Fruit fly (Drosophila melanogaster): ENCODE results near the gene PKD.

The PKD gene

DNA sequence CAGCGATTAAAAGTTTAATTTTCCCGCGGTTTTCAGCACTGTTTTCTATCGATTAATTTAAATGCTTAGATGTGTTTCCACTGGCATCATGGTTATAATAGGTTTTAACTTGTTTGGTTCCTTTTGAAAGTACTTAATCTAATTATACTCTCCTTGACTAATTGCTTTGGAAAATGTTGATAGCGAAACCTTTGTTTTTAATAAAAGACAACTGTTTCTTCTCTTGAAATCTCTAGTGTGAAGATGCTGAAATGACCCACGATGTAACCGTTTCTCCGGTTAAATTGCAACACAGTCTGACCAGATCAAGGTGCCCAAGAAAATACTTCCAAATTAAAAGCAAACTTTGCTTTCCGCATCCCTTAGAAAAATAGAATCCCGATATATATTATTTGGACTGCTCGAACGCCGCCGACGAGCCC lies 15.3 kb downstream of the PKD start, which contains the start of gene Dlc90F (continued):
- peak; percentile 49; the same call in 1 of the 3 replicates for TF ChIP-seq Doc3 (GFP tag; IDR thresholded peaks at IDR 0.05; ENCODE audit: partially characterized antibody)
- TF ChIP-seq tup (GFP tag; optimal IDR thresholded peaks at IDR 0.05) = peak; percentile 6
- peak; percentile 39 for TF ChIP-seq CG4282 (GFP tag; optimal IDR thresholded peaks at IDR 0.05)
- TF ChIP-seq fu2 (GFP tag; optimal IDR thresholded peaks at IDR 0.05) = peak; percentile 66
- TF ChIP-seq CG9215 (GFP tag; IDR thresholded peaks at IDR 0.05) = peak; percentile 82
- peak; percentile 82 for TF ChIP-seq CG9876 (GFP tag; optimal IDR thresholded peaks at IDR 0.05)
- peak; percentile 94 for TF ChIP-seq Ets97D (GFP tag; optimal IDR thresholded peaks at IDR 0.05)
- no peak for TF ChIP-seq hth (optimal IDR thresholded peaks at IDR 0.05)
- peak; percentile 34 for TF ChIP-seq Fer2 (tag; optimal IDR thresholded peaks at IDR 0.05)
- peak; percentile 90 for TF ChIP-seq CoRest (tag; optimal IDR thresholded peaks at IDR 0.05)
- no peak for TF ChIP-seq CG6813 (GFP tag; optimal IDR thresholded peaks at IDR 0.05)
- TF ChIP-seq jing (GFP tag; optimal IDR thresholded peaks at IDR 0.05) = peak; percentile 58
- no peak for TF ChIP-seq CG7987 (GFP tag; optimal IDR thresholded peaks at IDR 0.05)
- TF ChIP-seq CG17359 (tag; optimal IDR thresholded peaks at IDR 0.05) = peak; percentile 57
- peak; percentile 57 for TF ChIP-seq CG10147 (GFP tag; optimal IDR thresholded peaks at IDR 0.05)
- peak; percentile 62; the same call in 1 of the 2 replicates for TF ChIP-seq Rx (GFP tag; IDR thresholded peaks at IDR 0.05)
- TF ChIP-seq Dp (GFP tag; optimal IDR thresholded peaks at IDR 0.05) = peak; percentile 44
- TF ChIP-seq gt (GFP tag; IDR thresholded peaks at IDR 0.05) = no peak

- TF ChIP-seq ap (GFP tag; IDR thresholded peaks at IDR 0.05) (no peak), hb (GFP tag; IDR thresholded peaks at IDR 0.05; ENCODE audit: partially characterized antibody) (no peak), CG8765 (GFP tag; IDR thresholded peaks at IDR 0.05) (no peak), Abd-B (GFP tag; optimal IDR thresholded peaks at IDR 0.05) (no peak), CG2712 (tag; optimal IDR thresholded peaks at IDR 0.05) (no peak), CG10979 (tag; optimal IDR thresholded peaks at IDR 0.05) (no peak), tin (GFP tag; optimal IDR thresholded peaks at IDR 0.05) (no peak), CG14965 (GFP tag; optimal IDR thresholded peaks at IDR 0.05; ENCODE audit: borderline replicate concordance) (no peak), CG15696 (tag; optimal IDR thresholded peaks at IDR 0.05) (no peak), schlank (tag; optimal IDR thresholded peaks at IDR 0.05) (no peak), CG18476 (GFP tag; optimal IDR thresholded peaks at IDR 0.05) (no peak), CG10366 (GFP tag; IDR thresholded peaks at IDR 0.05) (no peak), CG10274 (GFP tag; optimal IDR thresholded peaks at IDR 0.05) (no peak), nerfin-1 (tag; optimal IDR thresholded peaks at IDR 0.05) (peak; percentile 95), CG8944 (GFP tag; optimal IDR thresholded peaks at IDR 0.05) (no peak), zen2 (GFP tag; IDR thresholded peaks at IDR 0.05; ENCODE audit: partially characterized antibody) (no peak), CG7745 (tag; optimal IDR thresholded peaks at IDR 0.05) (no peak), CG7839 (tag; optimal IDR thresholded peaks at IDR 0.05) (peak; percentile 4), sim (GFP tag; IDR thresholded peaks at IDR 0.05) (0 out of 2 replicates have a peak, but pooled peaks have one; percentile 50), yki (optimal IDR thresholded peaks at IDR 0.05) (no peak), CG9437 (GFP tag; optimal IDR thresholded peaks at IDR 0.05) (no peak), en (GFP tag; optimal IDR thresholded peaks at IDR 0.05) (no peak), al (GFP tag; IDR thresholded peaks at IDR 0.05) (no peak), H15 (GFP tag; IDR thresholded peaks at IDR 0.05) (0 out of 3 replicates have a peak, but pooled peaks have one; percentile 6), crc (GFP tag; optimal IDR thresholded peaks at IDR 0.05) (no peak), CG1647 (GFP tag; optimal IDR thresholded peaks at IDR 0.05) (peak; percentile 39), CG10565 (GFP tag; optimal IDR thresholded peaks at IDR 0.05) (no peak), Med (GFP tag) (peak; percentile 92), CG11695 (GFP tag; IDR thresholded peaks at IDR 0.05) (0 out of 3 replicates have a peak, but pooled peaks have one; percentile 1), HLH54F (GFP tag; optimal IDR thresholded peaks at IDR 0.05) (peak; percentile 11), CG31388 (GFP tag; optimal IDR thresholded peaks at IDR 0.05) (no peak), exex (tag; optimal IDR thresholded peaks at IDR 0.05) (no peak), Fer2 (tag; optimal IDR thresholded peaks at IDR 0.05) (no peak)
Observed at dm6 chr3R:18298298-18298899, 15.8 kb downstream of the PKD start.
